Fruit fly (Drosophila melanogaster) ovary, adult (tissue): ENCODE results near the gene Cyp313b1.

Experiments used
- CG17801 ChIP-seq: fragments of 200-800 bp; optimal IDR thresholded peaks from 2 replicates; lab custom pipeline; 2019; ENCODE audit warnings: missing biosample characterization, mild to moderate bottlenecking, missing genetic modification characterization, moderate library complexity; ENCODE audit not compliant: partially characterized antibody

The Cyp313b1 gene

DNA sequence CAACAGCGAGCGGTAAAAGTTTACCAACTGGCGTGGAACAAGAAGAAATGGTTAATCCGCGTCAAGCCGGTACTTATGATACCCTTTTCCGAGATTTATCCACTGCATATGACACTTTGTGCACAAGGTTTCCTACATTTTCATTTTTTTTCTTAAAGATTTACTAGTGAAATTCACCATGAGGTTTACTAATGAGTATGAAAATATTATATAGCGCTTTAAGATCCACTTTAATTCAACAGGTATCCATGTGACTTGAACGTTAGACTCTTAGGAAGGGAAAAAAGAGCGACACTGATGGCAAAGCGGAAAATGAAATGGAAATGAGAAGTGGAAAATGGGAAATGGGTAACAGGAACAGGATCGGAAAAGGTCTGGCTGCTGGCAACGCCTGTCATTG, 6.8 kb downstream of the Cyp313b1 start:
- no peak for TF ChIP-seq CG17801 (GFP tag; lab: Kevin White, UChicago)

DNA sequence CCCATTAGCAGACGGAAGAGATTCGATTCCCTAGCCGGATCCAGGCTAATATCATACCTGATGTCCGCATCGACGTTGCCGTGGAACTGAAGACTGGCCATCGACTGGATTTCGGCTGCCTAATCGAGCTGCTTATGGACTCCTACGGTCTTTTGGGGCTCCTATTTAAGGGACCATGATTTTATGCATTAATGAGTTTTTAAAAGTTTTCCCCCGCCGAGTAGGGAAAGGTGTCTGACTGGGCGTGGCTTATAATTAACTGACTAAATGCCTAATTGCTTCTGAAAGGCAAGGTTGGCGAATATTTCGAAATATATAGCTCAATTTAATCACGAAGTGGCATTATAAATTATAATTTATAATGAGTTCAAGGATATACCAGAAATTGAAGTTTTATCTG, 9.7 kb downstream of the Cyp313b1 start, which contains the start of gene Or85e:
Gene Or85e, minus strand, starts transcription at position 101 of the 400 bp plus-strand sequence.
- no peak for TF ChIP-seq CG17801 (GFP tag; lab: Kevin White, UChicago)

DNA sequence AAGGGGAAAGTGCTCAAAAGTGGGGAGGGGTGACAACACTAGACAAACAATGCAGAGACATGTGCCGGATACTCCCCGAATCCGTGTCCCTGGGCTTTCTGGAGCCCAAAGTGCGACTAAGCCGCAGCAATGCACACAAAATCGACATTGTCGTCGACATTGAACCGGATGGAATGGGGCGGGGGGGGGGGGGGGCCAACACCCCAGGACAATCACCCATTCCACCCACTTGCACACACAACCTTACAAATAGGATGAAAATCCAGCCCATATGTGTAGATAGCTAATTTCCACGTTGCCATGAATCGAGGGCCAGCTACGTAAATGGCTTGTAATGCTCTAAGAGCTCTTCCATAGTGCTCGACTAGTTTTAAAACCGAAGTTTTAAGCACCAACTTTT, 24.7 kb downstream of the Cyp313b1 start:
- no peak for TF ChIP-seq CG17801 (GFP tag; lab: Kevin White, UChicago)

DNA sequence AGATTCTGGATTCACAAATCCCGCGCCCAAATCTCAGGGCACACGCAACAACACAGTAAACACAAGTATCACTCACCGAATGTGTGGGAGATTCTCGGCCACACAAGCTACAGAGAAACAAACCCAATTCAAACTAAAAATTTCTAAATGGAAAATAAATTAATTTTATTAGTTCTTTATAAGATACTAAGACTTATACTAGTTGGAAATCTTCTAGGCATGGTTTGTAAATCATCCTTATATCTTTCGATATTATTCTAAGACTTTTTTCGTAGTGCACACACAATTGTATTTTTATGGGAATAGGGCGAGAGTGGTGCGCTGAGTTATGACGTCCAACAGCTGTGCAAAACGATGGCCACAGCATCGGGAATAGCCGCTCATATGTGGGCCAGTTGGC, 26.4 kb downstream of the Cyp313b1 start:
- TF ChIP-seq CG17801 (GFP tag; lab: Kevin White, UChicago), result no peak

DNA sequence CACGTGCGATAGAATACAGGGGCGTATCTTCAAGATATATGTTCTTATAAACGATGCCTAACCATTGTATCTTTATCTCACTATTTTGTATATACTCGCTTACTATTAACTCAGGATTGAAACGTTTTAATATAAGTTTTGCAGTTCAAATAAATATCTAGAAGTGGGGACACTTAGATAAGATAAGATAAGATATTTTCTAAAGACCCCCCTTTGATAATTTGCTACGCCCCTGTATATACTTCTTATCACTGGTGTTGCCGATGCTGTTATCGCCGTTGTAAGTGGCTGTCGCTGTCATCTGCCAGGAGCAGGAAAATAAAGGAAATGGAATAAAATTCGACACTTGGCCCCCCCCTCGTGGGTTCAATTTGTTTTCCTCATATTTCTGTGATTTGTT, 29.3 kb downstream of the Cyp313b1 start:
- TF ChIP-seq CG17801 (GFP tag; lab: Kevin White, UChicago), result no peak

DNA sequence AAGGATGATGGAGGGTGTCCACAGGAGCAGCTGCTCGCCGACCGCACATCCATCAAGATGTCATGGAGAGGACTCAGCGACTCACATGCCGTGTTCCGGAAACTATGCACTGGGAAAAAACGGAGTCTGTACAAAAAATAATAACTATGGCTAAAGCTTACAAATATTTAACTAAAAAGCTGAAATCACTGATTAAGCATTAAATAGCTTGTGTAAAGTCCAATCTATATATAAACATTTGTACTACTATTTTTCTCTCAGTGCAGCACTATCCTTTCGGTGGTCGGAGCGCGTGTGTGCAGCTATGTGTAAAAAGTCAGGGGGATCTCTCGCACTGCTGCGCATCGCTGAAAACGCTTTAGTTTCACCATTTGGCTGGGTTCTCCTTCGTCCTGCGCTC, 49.3 kb downstream of the Cyp313b1 start:
- no peak for TF ChIP-seq CG17801 (GFP tag; lab: Kevin White, UChicago)
